Fruit fly (Drosophila melanogaster) S2 (cell line): ENCODE measurements around the gene Spn.

Experiments
- CG8478 ChIP-seq: fragments of >200 bp; optimal IDR thresholded peaks from 2 replicates; lab custom pipeline; 2018
- CTCF ChIP-seq, 2 experiments: fragments of >200 bp; optimal IDR thresholded peaks; 2 replicates each; lab custom pipeline; 2018

Spn gene

dm6 chr3L:2533000-2533731, 20.9 kb downstream of the Spn start:
- TF ChIP-seq CG8478 (lab: Kevin White, UChicago) (no peak), CTCF (optimal IDR thresholded peaks at IDR 0.05; lab: Kevin White, UChicago) (no peak)

- no peak for TF ChIP-seq CTCF (optimal IDR thresholded peaks at IDR 0.05; lab: Kevin White, UChicago)
These were observed 21.7 kb downstream of the Spn start for dm6 chr3L:2532377-2532776.

dm6 chr3L:2531386-2532176, 22.5 kb downstream of the Spn start:
- TF ChIP-seq CTCF (optimal IDR thresholded peaks at IDR 0.05; lab: Kevin White, UChicago) (peak; percentile 94 to 98), CG8478 (lab: Kevin White, UChicago) (peak; percentile 6)

- TF ChIP-seq CG8478 (lab: Kevin White, UChicago) (no peak), CTCF (optimal IDR thresholded peaks at IDR 0.05; lab: Kevin White, UChicago) (no peak)
These were observed 23.5 kb downstream of the Spn start for dm6 chr3L:2530635-2531034.

dm6 chr3L:2530090-2530489, 24.0 kb downstream of the Spn start:
- TF ChIP-seq CTCF (optimal IDR thresholded peaks at IDR 0.05; lab: Kevin White, UChicago) (no peak), CG8478 (lab: Kevin White, UChicago) (no peak)

- TF ChIP-seq CG8478 (lab: Kevin White, UChicago) (no peak), CTCF (optimal IDR thresholded peaks at IDR 0.05; lab: Kevin White, UChicago) (no peak)
These were observed 27.2 kb downstream of the Spn start, which contains the start of gene CG32295 for dm6 chr3L:2526873-2527272. CG32295 (minus strand) TSS chr3L:2526973.

dm6 chr3L:2515197-2515596, 38.9 kb downstream of the Spn start:
- TF ChIP-seq CG8478 (lab: Kevin White, UChicago) (no peak), CTCF (optimal IDR thresholded peaks at IDR 0.05; lab: Kevin White, UChicago) (no peak)

- TF ChIP-seq CG8478 (lab: Kevin White, UChicago), result no peak
These were observed 49.3 kb downstream of the Spn start for dm6 chr3L:2504796-2505195.

dm6 chr3L:2504031-2504615, 50.0 kb downstream of the Spn start:
- no peak for TF ChIP-seq CG8478 (lab: Kevin White, UChicago)
- no peak for TF ChIP-seq CTCF (optimal IDR thresholded peaks at IDR 0.05; lab: Kevin White, UChicago)

dm6 chr3L:2503465-2503864, 50.6 kb downstream of the Spn start, which contains the start of gene CG16758:
CG16758 (minus strand) TSS chr3L:2503606.
- TF ChIP-seq CG8478 (lab: Kevin White, UChicago), result no peak
- TF ChIP-seq CTCF (optimal IDR thresholded peaks at IDR 0.05; lab: Kevin White, UChicago), result no peak

dm6 chr3L:2501764-2502163, 52.3 kb downstream of the Spn start:
- TF ChIP-seq CTCF (optimal IDR thresholded peaks at IDR 0.05; lab: Kevin White, UChicago) (no peak), CG8478 (lab: Kevin White, UChicago) (no peak)

dm6 chr3L:2499077-2499476, 55.0 kb downstream of the Spn start:
- TF ChIP-seq CTCF (optimal IDR thresholded peaks at IDR 0.05; lab: Kevin White, UChicago), result no peak
- no peak for TF ChIP-seq CG8478 (lab: Kevin White, UChicago)

- no peak for TF ChIP-seq CTCF (optimal IDR thresholded peaks at IDR 0.05; lab: Kevin White, UChicago)
- TF ChIP-seq CG8478 (lab: Kevin White, UChicago), result no peak
These were observed 59.9 kb downstream of the Spn start for dm6 chr3L:2494183-2494541.

- TF ChIP-seq CG8478 (lab: Kevin White, UChicago) (no peak), CTCF (optimal IDR thresholded peaks at IDR 0.05; lab: Kevin White, UChicago) (no peak)
These were observed 60.4 kb downstream of the Spn start for dm6 chr3L:2493517-2494182.

dm6 chr3L:2490752-2491151, 63.3 kb downstream of the Spn start:
- peak; percentile 26 for TF ChIP-seq CG8478 (lab: Kevin White, UChicago)
- no peak for TF ChIP-seq CTCF (optimal IDR thresholded peaks at IDR 0.05; lab: Kevin White, UChicago)
